Worm (Caenorhabditis elegans) whole organism, L3 larva: ENCODE data around the gene bath-30.

Experiments
- ZK546.5 ChIP-seq: sonication (generic microtip); optimal IDR thresholded peaks from 2 replicates; lab custom pipeline; 2017; ENCODE audit warnings: missing biosample characterization, missing genetic modification characterization
- ama-1 ChIP-seq: fragments of 150-350 bp; optimal IDR thresholded peaks from 2 replicates; lab custom pipeline; 2018
- ceh-9 ChIP-seq: sonication (generic microtip); optimal IDR thresholded peaks from 2 replicates; lab custom pipeline; 2018; ENCODE audit warnings: missing biosample characterization, missing genetic modification characterization
- egl-27 ChIP-seq: sonication (generic microtip); optimal IDR thresholded peaks from 4 replicates; lab custom pipeline; 2017; ENCODE audit warnings: missing biosample characterization, missing genetic modification reagents, missing genetic modification characterization
- fkh-10 ChIP-seq: sonication (generic microtip); optimal IDR thresholded peaks from 2 replicates; lab custom pipeline; 2017; ENCODE audit warnings: missing biosample characterization, missing genetic modification reagents, missing genetic modification characterization
- lin-39 ChIP-seq: fragments of 150-350 bp; optimal IDR thresholded peaks from 2 replicates; lab custom pipeline; 2018; ENCODE audit warnings: missing biosample characterization, missing genetic modification reagents, missing genetic modification characterization
- nhr-12 ChIP-seq: fragments of 150-350 bp; optimal IDR thresholded peaks from 2 replicates; lab custom pipeline; 2014; ENCODE audit warnings: missing biosample characterization, missing genetic modification characterization
- nhr-237 ChIP-seq: fragments of 150-350 bp; optimal IDR thresholded peaks from 2 replicates; lab custom pipeline; 2014; ENCODE audit warnings: missing biosample characterization, missing genetic modification characterization
- nhr-76 ChIP-seq: fragments of 150-350 bp; sonication (generic microtip); optimal IDR thresholded peaks from 5 replicates; lab custom pipeline; 2014; ENCODE audit warnings: missing biosample characterization, missing genetic modification characterization
- snpc-4 ChIP-seq: fragments of 150-350 bp; optimal IDR thresholded peaks from 2 replicates; lab custom pipeline; 2014; ENCODE audit warnings: missing biosample characterization, missing genetic modification characterization
- unc-39 ChIP-seq: sonication (generic microtip); optimal IDR thresholded peaks from 4 replicates; lab custom pipeline; 2017; ENCODE audit warnings: missing biosample characterization, missing genetic modification characterization

DNA sequence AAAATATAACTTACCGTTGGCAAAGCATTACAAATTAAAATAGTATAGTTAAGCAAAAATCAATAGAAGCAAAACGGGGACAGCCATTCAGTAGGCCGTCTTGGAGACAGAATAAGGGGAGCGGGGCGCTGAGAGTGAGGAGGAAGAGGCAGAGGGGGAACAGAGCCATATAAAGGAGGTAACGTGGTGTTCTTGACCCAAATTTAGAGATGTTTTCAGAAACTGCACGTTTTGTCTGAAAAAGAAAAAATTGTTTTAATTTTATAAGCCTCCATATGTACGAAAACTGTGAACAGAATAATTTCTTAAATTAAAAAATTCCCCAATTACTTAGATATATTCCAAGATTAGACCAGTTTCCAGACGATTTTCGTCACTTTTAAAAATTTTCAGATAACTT is 32.7 kb downstream of the bath-30 start, which contains the start of gene F39E9.6:
- no peak for TF ChIP-seq lin-39 (tag; lab: Kevin White, UChicago)
- no peak for TF ChIP-seq ceh-9 (tag; lab: Kevin White, UChicago)
- no peak for TF ChIP-seq fkh-10 (GFP tag; lab: Kevin White, UChicago)
- TF ChIP-seq nhr-76 (tag; lab: Kevin White, UChicago) = no peak
- no peak for TF ChIP-seq ama-1 (lab: Kevin White, UChicago)
- TF ChIP-seq ZK546.5 = no peak
- no peak for TF ChIP-seq nhr-237
- no peak for TF ChIP-seq unc-39 (tag; lab: Kevin White, UChicago)
- no peak for TF ChIP-seq nhr-12 (tag; lab: Kevin White, UChicago)
- no peak for TF ChIP-seq egl-27
- TF ChIP-seq snpc-4 = no peak
